Worm (Caenorhabditis elegans) whole organism, late embryonic: ENCODE measurements around the gene C18E9.5.
A peak's percentile ranks its signal among the peaks of the same experiment; 100 is the strongest.

Source experiments
- C08G9.2 ChIP-seq: sonication (generic microtip); optimal IDR thresholded peaks from 2 replicates; lab custom pipeline; 2016; ENCODE audit warnings: mild to moderate bottlenecking, missing genetic modification characterization, moderate library complexity, missing compliant biosample characterization
- F13H6.1 ChIP-seq: sonication (generic microtip); optimal IDR thresholded peaks from 2 replicates; lab custom pipeline; 2016; ENCODE audit warnings: missing genetic modification characterization, missing compliant biosample characterization
- K02D7.2 ChIP-seq: sonication (generic microtip); optimal IDR thresholded peaks from 2 replicates; lab custom pipeline; 2017; ENCODE audit warnings: mild to moderate bottlenecking, missing genetic modification characterization, missing compliant biosample characterization
- T23F11.4 ChIP-seq: fragments of 200-800 bp; sonication (Bioruptor generic); optimal IDR thresholded peaks from 2 replicates; lab custom pipeline; 2018; ENCODE audit warnings: mild to moderate bottlenecking, missing genetic modification characterization, missing compliant biosample characterization
- Y22D7AL.16 ChIP-seq: sonication (generic microtip); optimal IDR thresholded peaks from 2 replicates; lab custom pipeline; 2016; ENCODE audit warnings: missing genetic modification characterization, missing compliant biosample characterization
- ahr-1 ChIP-seq: sonication (generic microtip); optimal IDR thresholded peaks from 2 replicates; lab custom pipeline; 2016; ENCODE audit warnings: missing genetic modification characterization, missing compliant biosample characterization
- ama-1 ChIP-seq: fragments of 150-350 bp; optimal IDR thresholded peaks from 2 replicates; lab custom pipeline; 2014
- ceh-14 ChIP-seq: sonication (generic microtip); optimal IDR thresholded peaks from 2 replicates; lab custom pipeline; 2016; ENCODE audit warnings: missing genotype, missing genetic modification characterization, missing compliant biosample characterization
- ceh-2 ChIP-seq: sonication (generic microtip); optimal IDR thresholded peaks from 2 replicates; lab custom pipeline; 2016; ENCODE audit warnings: missing genotype, missing genetic modification characterization, missing compliant biosample characterization
- ceh-22 ChIP-seq: sonication (generic microtip); optimal IDR thresholded peaks from 2 replicates; lab custom pipeline; 2017; ENCODE audit warnings: missing biosample characterization, missing genetic modification characterization
- ceh-31 ChIP-seq: sonication (generic microtip); optimal IDR thresholded peaks from 2 replicates; lab custom pipeline; 2016; ENCODE audit warnings: missing genetic modification characterization, missing compliant biosample characterization
- ceh-34 ChIP-seq: sonication (generic microtip); optimal IDR thresholded peaks from 2 replicates; lab custom pipeline; 2016; ENCODE audit warnings: mild to moderate bottlenecking, missing genetic modification characterization, missing compliant biosample characterization
- ceh-48 ChIP-seq: sonication (generic microtip); optimal IDR thresholded peaks from 2 replicates; lab custom pipeline; 2016; ENCODE audit warnings: missing genetic modification characterization, inconsistent platforms, missing compliant biosample characterization
- dve-1 ChIP-seq: sonication (generic microtip); optimal IDR thresholded peaks from 2 replicates; lab custom pipeline; 2017; ENCODE audit warnings: antibody characterized with exemption, mild to moderate bottlenecking, missing genetic modification characterization, missing compliant biosample characterization
- elt-2 ChIP-seq: sonication (generic microtip); optimal IDR thresholded peaks from 2 replicates; lab custom pipeline; 2016; ENCODE audit warnings: missing genetic modification reagents, missing genetic modification characterization, missing compliant biosample characterization
- eyg-1 ChIP-seq: sonication (generic microtip); optimal IDR thresholded peaks from 2 replicates; lab custom pipeline; 2016; ENCODE audit warnings: missing genotype, missing genetic modification characterization, missing compliant biosample characterization
- fkh-6 ChIP-seq: sonication (generic microtip); optimal IDR thresholded peaks from 2 replicates; lab custom pipeline; 2016; ENCODE audit warnings: missing genetic modification characterization, missing compliant biosample characterization
- hlh-13 ChIP-seq: fragments of 200-800 bp; sonication (Bioruptor generic); optimal IDR thresholded peaks from 2 replicates; lab custom pipeline; 2018; ENCODE audit warnings: mild to moderate bottlenecking, missing genetic modification characterization, missing compliant biosample characterization
- hlh-15 ChIP-seq: sonication (generic microtip); optimal IDR thresholded peaks from 2 replicates; lab custom pipeline; 2016; ENCODE audit warnings: missing genetic modification characterization, missing compliant biosample characterization
- hlh-30 ChIP-seq: sonication (generic microtip); optimal IDR thresholded peaks from 2 replicates; lab custom pipeline; 2017; ENCODE audit warnings: antibody characterized with exemption, missing genetic modification characterization, missing compliant biosample characterization; ENCODE audit not compliant: insufficient read depth
- hlh-6 ChIP-seq: sonication (generic microtip); optimal IDR thresholded peaks from 2 replicates; lab custom pipeline; 2016; ENCODE audit warnings: missing genotype, missing genetic modification characterization, missing compliant biosample characterization
- nfya-1 ChIP-seq: sonication (generic microtip); optimal IDR thresholded peaks from 2 replicates; lab custom pipeline; 2017; ENCODE audit warnings: missing genetic modification characterization, mild to moderate bottlenecking, missing compliant biosample characterization, antibody characterized with exemption, moderate library complexity
- nhr-11 ChIP-seq: fragments of 150-350 bp; optimal IDR thresholded peaks from 2 replicates; lab custom pipeline; 2014; ENCODE audit warnings: missing biosample characterization, missing genetic modification characterization
- npax-4 ChIP-seq: sonication (generic microtip); optimal IDR thresholded peaks from 2 replicates; lab custom pipeline; 2016; ENCODE audit warnings: missing genetic modification characterization, missing compliant biosample characterization
- odd-2 ChIP-seq: sonication (generic microtip); optimal IDR thresholded peaks from 2 replicates; lab custom pipeline; 2017; ENCODE audit warnings: antibody characterized with exemption, mild to moderate bottlenecking, missing genetic modification characterization, missing compliant biosample characterization
- pag-3 ChIP-seq: sonication (generic microtip); optimal IDR thresholded peaks from 2 replicates; lab custom pipeline; 2016; ENCODE audit warnings: missing compliant biosample characterization, missing genetic modification characterization, borderline replicate concordance
- pat-9 ChIP-seq: fragments of 200-800 bp; sonication (Bioruptor generic); optimal IDR thresholded peaks from 2 replicates; lab custom pipeline; 2018; ENCODE audit warnings: mild to moderate bottlenecking, missing genetic modification characterization, moderate library complexity, missing compliant biosample characterization
- pax-1 ChIP-seq: fragments of 150-350 bp; optimal IDR thresholded peaks from 2 replicates; lab custom pipeline; 2014; ENCODE audit warnings: missing biosample characterization, missing genetic modification characterization
- pha-2 ChIP-seq: sonication (generic microtip); optimal IDR thresholded peaks from 2 replicates; lab custom pipeline; 2017; ENCODE audit warnings: mild to moderate bottlenecking, missing genetic modification characterization, missing compliant biosample characterization
- pros-1 ChIP-seq: fragments of 150-350 bp; optimal IDR thresholded peaks from 2 replicates; lab custom pipeline; 2014; ENCODE audit warnings: missing biosample characterization, missing genetic modification reagents, missing genetic modification characterization
- ref-2 ChIP-seq: sonication (generic microtip); optimal IDR thresholded peaks from 2 replicates; lab custom pipeline; 2016; ENCODE audit warnings: missing genetic modification characterization, missing compliant biosample characterization
- rnt-1 ChIP-seq: sonication (generic microtip); optimal IDR thresholded peaks from 2 replicates; lab custom pipeline; 2016; ENCODE audit warnings: missing genetic modification characterization, missing compliant biosample characterization
- tbx-2 ChIP-seq: sonication (generic microtip); optimal IDR thresholded peaks from 2 replicates; lab custom pipeline; 2016; ENCODE audit warnings: missing genetic modification characterization, missing compliant biosample characterization
- unc-42 ChIP-seq: sonication (generic microtip); optimal IDR thresholded peaks from 2 replicates; lab custom pipeline; 2016; ENCODE audit warnings: missing genotype, missing genetic modification characterization, missing compliant biosample characterization
- unc-86 ChIP-seq: sonication (generic microtip); optimal IDR thresholded peaks from 2 replicates; lab custom pipeline; 2016; ENCODE audit warnings: missing genetic modification characterization, missing compliant biosample characterization

The C18E9.5 gene

DNA sequence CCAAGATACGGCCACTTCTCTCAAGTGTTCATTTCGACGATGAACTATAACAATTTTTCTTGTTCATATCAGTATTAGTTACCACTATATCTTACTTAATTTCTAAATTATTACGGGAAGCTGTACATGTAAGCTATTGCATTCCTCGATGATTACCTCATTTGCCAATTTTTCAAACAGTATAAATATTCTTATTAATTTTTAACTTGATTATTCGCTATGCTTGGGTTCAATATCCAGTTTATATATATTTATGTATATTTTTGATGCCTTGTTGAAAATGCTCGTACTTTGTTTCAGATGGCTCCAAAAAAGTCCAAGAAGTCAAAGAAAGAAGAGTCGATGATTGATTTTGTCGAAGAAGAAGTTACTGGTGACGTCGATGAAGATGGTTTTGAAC, 24.6 kb downstream of the C18E9.5 start, which contains the start of gene F44G4.1:
Gene F44G4.1 (plus strand): TSS at position 301 of the 400 bp plus-strand sequence.
- TF ChIP-seq hlh-6 (tag; lab: Kevin White, UChicago) (no peak), nfya-1 (no peak), F13H6.1 (tag; lab: Kevin White, UChicago) (no peak), dve-1 (tag; lab: Kevin White, UChicago) (no peak), pha-2 (tag; lab: Kevin White, UChicago) (no peak), ceh-2 (tag; lab: Kevin White, UChicago) (no peak), pag-3 (tag; lab: Kevin White, UChicago) (no peak), Y22D7AL.16 (tag; lab: Kevin White, UChicago) (no peak), elt-2 (no peak), unc-86 (tag; lab: Kevin White, UChicago) (no peak), pat-9 (tag; lab: Kevin White, UChicago) (no peak), K02D7.2 (tag; lab: Kevin White, UChicago) (no peak), npax-4 (tag; lab: Kevin White, UChicago) (no peak), rnt-1 (no peak), ceh-34 (tag; lab: Kevin White, UChicago) (no peak), T23F11.4 (no peak)
- TF ChIP-seq, all 69 proteins: peak for 0

DNA sequence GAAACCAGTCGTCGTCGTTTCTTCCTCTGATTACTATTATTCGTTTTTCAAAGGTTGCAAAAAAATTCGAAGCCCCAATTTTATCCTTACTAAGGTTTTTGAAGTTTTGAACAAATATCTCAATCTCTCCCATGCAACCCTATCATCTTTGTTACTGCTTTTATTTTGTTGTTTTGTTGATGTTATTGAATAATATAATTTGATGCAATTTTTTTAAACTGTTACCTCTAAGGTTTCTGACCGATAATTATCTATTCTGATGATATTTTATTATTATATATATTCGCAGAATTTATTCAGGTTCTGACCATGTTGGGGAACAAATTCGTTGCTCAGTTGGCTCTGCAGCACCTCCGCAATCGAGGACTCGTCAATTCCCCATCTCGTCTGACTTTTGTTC, 26.3 kb downstream of the C18E9.5 start, which contains the start of gene ndub-2:
Gene ndub-2 (plus strand): TSS at position 301 of the 400 bp plus-strand sequence.
- TF ChIP-seq elt-2 (no peak), hlh-15 (tag; lab: Kevin White, UChicago) (no peak), hlh-6 (tag; lab: Kevin White, UChicago) (no peak), ref-2 (tag; lab: Kevin White, UChicago) (no peak), odd-2 (tag; lab: Kevin White, UChicago) (no peak), fkh-6 (tag; lab: Kevin White, UChicago) (no peak), ahr-1 (no peak), ceh-22 (tag; lab: Kevin White, UChicago) (no peak), ceh-48 (tag; lab: Kevin White, UChicago) (no peak), ceh-31 (no peak), eyg-1 (no peak), hlh-30 (no peak), pros-1 (tag; lab: Kevin White, UChicago) (no peak), nhr-11 (tag; lab: Kevin White, UChicago) (no peak), tbx-2 (tag; lab: Kevin White, UChicago) (no peak), C08G9.2 (tag; lab: Kevin White, UChicago) (no peak), F13H6.1 (tag; lab: Kevin White, UChicago) (no peak), ama-1 (lab: Kevin White, UChicago) (no peak)

DNA sequence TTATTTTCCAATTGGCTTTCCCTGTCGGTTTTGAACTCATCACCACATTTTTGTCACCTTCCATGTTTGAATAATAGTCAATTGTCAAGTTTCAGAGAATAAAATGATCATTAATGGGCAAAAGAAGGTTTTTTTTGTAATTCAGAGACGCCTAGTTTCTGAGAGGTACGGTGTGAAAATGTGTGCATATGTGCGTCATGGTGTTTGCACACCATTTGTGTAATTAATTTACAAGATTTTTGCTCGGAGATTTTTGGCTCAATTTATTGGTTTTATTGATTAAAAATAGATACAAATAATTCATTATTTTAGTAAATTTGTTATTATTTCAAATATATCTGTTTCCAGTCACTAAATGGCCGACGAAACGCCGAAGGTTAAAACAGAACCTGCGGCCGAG, 27.7 kb downstream of the C18E9.5 start, which contains the start of the genes F44G4.3 and tdp-1:
Gene F44G4.3 (minus strand): TSS at position 184 of the 400 bp plus-strand sequence.
Gene tdp-1 (plus strand): TSS at position 347 of the 400 bp plus-strand sequence.
- TF ChIP-seq nfya-1 (peak; percentile 30), ceh-14 (tag; lab: Kevin White, UChicago) (peak; percentile 52), unc-42 (peak; percentile 91), pax-1 (tag; lab: Kevin White, UChicago) (no peak), ceh-48 (tag; lab: Kevin White, UChicago) (peak; percentile 21)

DNA sequence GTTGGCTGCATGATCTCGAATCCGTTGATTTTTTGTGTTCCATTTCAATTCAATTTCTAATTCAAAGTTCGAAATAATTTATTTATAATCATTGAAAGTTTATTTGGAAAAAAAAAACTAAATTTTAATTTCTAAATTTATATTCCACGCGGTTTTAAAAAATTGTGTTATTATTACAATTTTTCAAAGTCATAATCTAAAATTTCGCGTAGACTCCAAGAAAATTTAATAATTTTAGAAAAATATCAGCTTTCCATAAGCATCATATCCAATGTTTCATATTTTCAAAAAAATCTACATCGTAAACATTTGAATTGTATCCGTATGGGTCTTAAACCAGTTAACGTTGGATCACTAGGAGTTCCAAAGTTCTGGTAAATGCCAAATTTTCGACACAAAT, 30.6 kb downstream of the C18E9.5 start, which contains the start of gene F44G4.5:
Gene F44G4.5 (minus strand): TSS at position 101 of the 400 bp plus-strand sequence.
- TF ChIP-seq elt-2 (no peak), rnt-1 (no peak), hlh-13 (GFP tag; lab: Kevin White, UChicago) (no peak), F13H6.1 (tag; lab: Kevin White, UChicago) (no peak)
- TF ChIP-seq, all 69 proteins: peak for 0
